Worm (Caenorhabditis elegans) whole organism, L1 larva: ENCODE measurements around the gene lips-12.

Experiments
- dsc-1 ChIP-seq: sonication (generic microtip); optimal IDR thresholded peaks from 2 replicates; lab custom pipeline; 2016; ENCODE audit warnings: mild to moderate bottlenecking, missing genetic modification characterization, missing compliant biosample characterization
- lin-13 ChIP-seq: fragments of 150-350 bp; optimal IDR thresholded peaks from 2 replicates; lab custom pipeline; 2014; ENCODE audit warnings: missing biosample characterization, missing genetic modification reagents, missing genetic modification characterization
- nhr-237 ChIP-seq: fragments of 150-350 bp; optimal IDR thresholded peaks from 2 replicates; lab custom pipeline; 2014; ENCODE audit warnings: missing biosample characterization, missing genetic modification characterization
- nhr-76 ChIP-seq: sonication (generic microtip); optimal IDR thresholded peaks from 2 replicates; lab custom pipeline; 2017; ENCODE audit warnings: missing biosample characterization, missing genetic modification characterization
- zag-1 ChIP-seq: fragments of 150-350 bp; optimal IDR thresholded peaks from 2 replicates; lab custom pipeline; 2014; ENCODE audit warnings: missing biosample characterization, missing genetic modification characterization

- TF ChIP-seq dsc-1 (tag; lab: Kevin White, UChicago) (no peak), nhr-237 (no peak), nhr-76 (no peak), lin-13 (GFP tag; lab: Kevin White, UChicago) (no peak), zag-1 (tag; lab: Kevin White, UChicago) (no peak)
Measured at ce11 chrII:1075424-1075823, 38.6 kb downstream of the lips-12 start, which contains the start of gene K02E7.11.
